Fruit fly (Drosophila melanogaster) S2 (cell line): ENCODE measurements around the gene CG17026.

Source experiments
- CG8478 ChIP-seq: fragments of >200 bp; optimal IDR thresholded peaks from 2 replicates; lab custom pipeline; 2018
- CTCF ChIP-seq, 2 experiments: fragments of >200 bp; optimal IDR thresholded peaks; 2 replicates each; lab custom pipeline; 2018

CG17026 gene

dm6 chr3L:15975068-15975467 lies at the start of gene CG17026:
Gene CG17026 (plus strand): TSS chr3L:15975368.
- TF ChIP-seq CTCF (optimal IDR thresholded peaks at IDR 0.05; lab: Kevin White, UChicago) (no peak), CG8478 (lab: Kevin White, UChicago) (no peak)

- TF ChIP-seq CTCF (optimal IDR thresholded peaks at IDR 0.05; lab: Kevin White, UChicago), result no peak
- no peak for TF ChIP-seq CG8478 (lab: Kevin White, UChicago)
Observed at dm6 chr3L:15940823-15941222, 34.3 kb upstream of the CG17026 start.

dm6 chr3L:15952287-15952686 lies 22.9 kb upstream of the CG17026 start:
- TF ChIP-seq CG8478 (lab: Kevin White, UChicago) (no peak), CTCF (optimal IDR thresholded peaks at IDR 0.05; lab: Kevin White, UChicago) (no peak)

dm6 chr3L:15952909-15953308 lies 22.3 kb upstream of the CG17026 start:
- no peak for TF ChIP-seq CG8478 (lab: Kevin White, UChicago)
- no peak for TF ChIP-seq CTCF (optimal IDR thresholded peaks at IDR 0.05; lab: Kevin White, UChicago)

dm6 chr3L:15953892-15954291 lies 21.3 kb upstream of the CG17026 start:
- TF ChIP-seq CG8478 (lab: Kevin White, UChicago), result no peak
- no peak for TF ChIP-seq CTCF (optimal IDR thresholded peaks at IDR 0.05; lab: Kevin White, UChicago)

dm6 chr3L:15954784-15955427 lies 20.3 kb upstream of the CG17026 start, which contains the start of the genes Pka-C3 and GXIVsPLA2:
Gene Pka-C3 (minus strand): TSS chr3L:15954797.
Gene GXIVsPLA2 (plus strand): TSS chr3L:15955096.
- TF ChIP-seq CG8478 (lab: Kevin White, UChicago) (no peak), CTCF (optimal IDR thresholded peaks at IDR 0.05; lab: Kevin White, UChicago) (peak; percentile 18 to 82)

dm6 chr3L:15956448-15957010 lies 18.6 kb upstream of the CG17026 start, which contains the start of gene elgi:
Gene elgi (plus strand): TSS chr3L:15956550.
- TF ChIP-seq CTCF (optimal IDR thresholded peaks at IDR 0.05; lab: Kevin White, UChicago), result no peak
- no peak for TF ChIP-seq CG8478 (lab: Kevin White, UChicago)

- TF ChIP-seq CG8478 (lab: Kevin White, UChicago), result no peak
- no peak for TF ChIP-seq CTCF (optimal IDR thresholded peaks at IDR 0.05; lab: Kevin White, UChicago)
Observed at dm6 chr3L:15958612-15959315, 16.4 kb upstream of the CG17026 start, which contains the start of gene CG17032. Gene CG17032 (plus strand): TSS chr3L:15958843.

dm6 chr3L:15967588-15968500 lies 7.3 kb upstream of the CG17026 start, which contains the start of the genes Brr2 and CG10516:
Gene Brr2 (minus strand): TSS chr3L:15967872.
Gene CG10516 (plus strand): TSS chr3L:15968204.
- peak in 1 of 2 experiments; percentile 32 for TF ChIP-seq CTCF (optimal IDR thresholded peaks at IDR 0.05; lab: Kevin White, UChicago)
- no peak for TF ChIP-seq CG8478 (lab: Kevin White, UChicago)

- TF ChIP-seq CTCF (optimal IDR thresholded peaks at IDR 0.05; lab: Kevin White, UChicago) (no peak), CG8478 (lab: Kevin White, UChicago) (no peak)
Observed at dm6 chr3L:15968686-15969085, 6.5 kb upstream of the CG17026 start.

- TF ChIP-seq CTCF (optimal IDR thresholded peaks at IDR 0.05; lab: Kevin White, UChicago), result no peak
- TF ChIP-seq CG8478 (lab: Kevin White, UChicago), result no peak
Observed at dm6 chr3L:15974166-15974565, 1.0 kb upstream of the CG17026 start.

- no peak for TF ChIP-seq CG8478 (lab: Kevin White, UChicago)
- no peak for TF ChIP-seq CTCF (optimal IDR thresholded peaks at IDR 0.05; lab: Kevin White, UChicago)
Observed at dm6 chr3L:15976758-15977157, 1.6 kb downstream of the CG17026 start, which contains the start of gene CG17029. Gene CG17029 (plus strand): TSS chr3L:15976870.

dm6 chr3L:15977565-15977964 lies 2.4 kb downstream of the CG17026 start:
- TF ChIP-seq CG8478 (lab: Kevin White, UChicago), result no peak
- no peak for TF ChIP-seq CTCF (optimal IDR thresholded peaks at IDR 0.05; lab: Kevin White, UChicago)

dm6 chr3L:15978224-15978623 lies 3.1 kb downstream of the CG17026 start, which contains the start of gene CG17028:
Gene CG17028 (plus strand): TSS chr3L:15978524.
- TF ChIP-seq CTCF (optimal IDR thresholded peaks at IDR 0.05; lab: Kevin White, UChicago), result no peak
- TF ChIP-seq CG8478 (lab: Kevin White, UChicago), result no peak
